Fruit fly (Drosophila melanogaster): ENCODE measurements around the gene CG13293.
A peak's percentile ranks its signal among the peaks of the same experiment; 100 is the strongest.

Gene CG13293

DNA sequence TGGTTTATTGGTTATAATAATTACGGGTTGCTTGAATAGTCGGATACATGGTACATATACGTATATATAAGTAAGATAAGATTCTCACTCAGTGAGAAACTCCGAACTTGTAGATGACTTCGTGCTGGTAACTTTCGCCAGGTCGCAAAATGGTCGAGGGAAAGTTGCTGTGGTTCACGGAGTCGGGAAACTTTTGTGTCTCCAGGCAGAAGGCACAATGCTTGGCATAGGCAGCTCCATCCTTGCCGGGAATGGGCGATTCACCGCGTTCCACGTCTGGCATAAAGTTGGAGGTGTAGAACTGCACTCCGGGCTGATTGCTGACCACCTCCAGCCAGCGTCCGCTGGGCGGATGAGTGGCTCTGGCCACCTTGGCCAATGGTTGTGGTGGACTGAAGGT, 10.5 kb downstream of the CG13293 start, which contains the start of gene CG10469:
Gene CG10469 (minus strand): TSS at position 101 of the 400 bp plus-strand sequence.
- no peak for TF ChIP-seq CG34367 (tag; optimal IDR thresholded peaks at IDR 0.05)
- TF ChIP-seq D1 (tag; optimal IDR thresholded peaks at IDR 0.05), result no peak
- no peak for TF ChIP-seq Ets98B (GFP tag; IDR thresholded peaks at IDR 0.05)
- no peak for TF ChIP-seq CG10348 (GFP tag; IDR thresholded peaks at IDR 0.05)
- TF ChIP-seq gl (tag; optimal IDR thresholded peaks at IDR 0.05), result no peak
- no peak for TF ChIP-seq Pif1A (GFP tag; optimal IDR thresholded peaks at IDR 0.05)
- no peak for TF ChIP-seq Snoo (tag; optimal IDR thresholded peaks at IDR 0.05)
- no peak for TF ChIP-seq CG9948 (tag; optimal IDR thresholded peaks at IDR 0.05)
- TF ChIP-seq CG32121 (GFP tag; IDR thresholded peaks at IDR 0.05), result no peak
- TF ChIP-seq CG17806 (tag; optimal IDR thresholded peaks at IDR 0.05), result no peak

dm6 chr3L:6094697-6095096, 12.0 kb downstream of the CG13293 start, which contains the start of the genes CG10467 and loj:
Gene CG10467, minus strand, starts transcription at chr3L:6094747.
Gene loj, plus strand, starts transcription at chr3L:6094987.
- peak; percentile 88 for TF ChIP-seq CG15710 (tag; optimal IDR thresholded peaks at IDR 0.05)
- TF ChIP-seq gl (tag; optimal IDR thresholded peaks at IDR 0.05), result peak; percentile 37
- TF ChIP-seq CG13204 (GFP tag; optimal IDR thresholded peaks at IDR 0.05), result no peak
- peak; percentile 87 for TF ChIP-seq CG10348 (GFP tag; IDR thresholded peaks at IDR 0.05)
- TF ChIP-seq Ets98B (GFP tag; IDR thresholded peaks at IDR 0.05), result peak; percentile 88
- TF ChIP-seq CG14655 (GFP tag; optimal IDR thresholded peaks at IDR 0.05), result peak; percentile 88
- peak; percentile 86 for TF ChIP-seq Snoo (tag; optimal IDR thresholded peaks at IDR 0.05)
- no peak for TF ChIP-seq EcR (GFP tag; optimal IDR thresholded peaks at IDR 0.05)
- peak; percentile 74 for TF ChIP-seq Pif1A (GFP tag; optimal IDR thresholded peaks at IDR 0.05)
- TF ChIP-seq CG8159 (tag; optimal IDR thresholded peaks at IDR 0.05), result peak; percentile 91
- peak; percentile 94 for TF ChIP-seq CG17806 (tag; optimal IDR thresholded peaks at IDR 0.05)
- peak; percentile 78 for TF ChIP-seq D1 (tag; optimal IDR thresholded peaks at IDR 0.05)
- peak; percentile 82 for TF ChIP-seq CG8301 (tag; optimal IDR thresholded peaks at IDR 0.05)
- TF ChIP-seq CG34367 (tag; optimal IDR thresholded peaks at IDR 0.05), result peak; percentile 85
- peak; percentile 95 for TF ChIP-seq rn (GFP tag; IDR thresholded peaks at IDR 0.05)
- TF ChIP-seq CG32121 (GFP tag; IDR thresholded peaks at IDR 0.05), result peak; percentile 86
- peak; percentile 96 for TF ChIP-seq CG4496 (GFP tag; IDR thresholded peaks at IDR 0.05)
- peak; percentile 94 for TF ChIP-seq CG9948 (tag; optimal IDR thresholded peaks at IDR 0.05)
- TF ChIP-seq Pif1B (GFP tag; optimal IDR thresholded peaks at IDR 0.05), result peak; percentile 72
- TF ChIP-seq fd96Ca (GFP tag; IDR thresholded peaks at IDR 0.05), result peak; percentile 87
- TF ChIP-seq CG12605 (GFP tag; IDR thresholded peaks at IDR 0.05), result peak; percentile 81

- no peak for TF ChIP-seq CG17806 (tag; optimal IDR thresholded peaks at IDR 0.05)
- TF ChIP-seq CG32121 (GFP tag; IDR thresholded peaks at IDR 0.05), result no peak
- TF ChIP-seq CG8159 (tag; optimal IDR thresholded peaks at IDR 0.05), result no peak
- no peak for TF ChIP-seq CG34367 (tag; optimal IDR thresholded peaks at IDR 0.05)
- no peak for TF ChIP-seq gl (tag; optimal IDR thresholded peaks at IDR 0.05)
- no peak for TF ChIP-seq CG4496 (GFP tag; IDR thresholded peaks at IDR 0.05)
- TF ChIP-seq CG14655 (GFP tag; optimal IDR thresholded peaks at IDR 0.05), result no peak
- TF ChIP-seq Pif1B (GFP tag; optimal IDR thresholded peaks at IDR 0.05), result no peak
- no peak for TF ChIP-seq CG15710 (tag; optimal IDR thresholded peaks at IDR 0.05)
- TF ChIP-seq CG8301 (tag; optimal IDR thresholded peaks at IDR 0.05), result no peak
- no peak for TF ChIP-seq CG10348 (GFP tag; IDR thresholded peaks at IDR 0.05)
- TF ChIP-seq D1 (tag; optimal IDR thresholded peaks at IDR 0.05), result no peak
- TF ChIP-seq rn (GFP tag; IDR thresholded peaks at IDR 0.05), result no peak
Measured at dm6 chr3L:6097270-6097669, 14.6 kb downstream of the CG13293 start, which contains the start of gene Ets65A. Gene Ets65A, plus strand, starts transcription at chr3L:6097617.

- TF ChIP-seq CG17806 (tag; optimal IDR thresholded peaks at IDR 0.05) (no peak), CG10348 (GFP tag; IDR thresholded peaks at IDR 0.05) (no peak), CG8301 (tag; optimal IDR thresholded peaks at IDR 0.05) (no peak), Pif1B (GFP tag; optimal IDR thresholded peaks at IDR 0.05) (no peak), Snoo (tag; optimal IDR thresholded peaks at IDR 0.05) (no peak), gl (tag; optimal IDR thresholded peaks at IDR 0.05) (no peak), rn (GFP tag; IDR thresholded peaks at IDR 0.05) (no peak), CG4496 (GFP tag; IDR thresholded peaks at IDR 0.05) (no peak), CG14655 (GFP tag; optimal IDR thresholded peaks at IDR 0.05) (no peak), CG15710 (tag; optimal IDR thresholded peaks at IDR 0.05) (no peak), CG32121 (GFP tag; IDR thresholded peaks at IDR 0.05) (no peak)
Measured at dm6 chr3L:6103658-6104057, 21.0 kb downstream of the CG13293 start.

- no peak for TF ChIP-seq Snoo (tag; optimal IDR thresholded peaks at IDR 0.05)
- no peak for TF ChIP-seq gl (tag; optimal IDR thresholded peaks at IDR 0.05)
- no peak for TF ChIP-seq rn (GFP tag; IDR thresholded peaks at IDR 0.05)
- TF ChIP-seq CG9948 (tag; optimal IDR thresholded peaks at IDR 0.05), result no peak
- no peak for TF ChIP-seq CG10348 (GFP tag; IDR thresholded peaks at IDR 0.05)
- TF ChIP-seq fd96Ca (GFP tag; IDR thresholded peaks at IDR 0.05), result no peak
- TF ChIP-seq CG34367 (tag; optimal IDR thresholded peaks at IDR 0.05), result no peak
- TF ChIP-seq CG17806 (tag; optimal IDR thresholded peaks at IDR 0.05), result no peak
- TF ChIP-seq CG8159 (tag; optimal IDR thresholded peaks at IDR 0.05), result no peak
- no peak for TF ChIP-seq Pif1B (GFP tag; optimal IDR thresholded peaks at IDR 0.05)
- no peak for TF ChIP-seq EcR (GFP tag; optimal IDR thresholded peaks at IDR 0.05)
- TF ChIP-seq CG15710 (tag; optimal IDR thresholded peaks at IDR 0.05), result no peak
- TF ChIP-seq D1 (tag; optimal IDR thresholded peaks at IDR 0.05), result no peak
- no peak for TF ChIP-seq CG32121 (GFP tag; IDR thresholded peaks at IDR 0.05)
Measured at dm6 chr3L:6104551-6104950, 21.9 kb downstream of the CG13293 start.

DNA sequence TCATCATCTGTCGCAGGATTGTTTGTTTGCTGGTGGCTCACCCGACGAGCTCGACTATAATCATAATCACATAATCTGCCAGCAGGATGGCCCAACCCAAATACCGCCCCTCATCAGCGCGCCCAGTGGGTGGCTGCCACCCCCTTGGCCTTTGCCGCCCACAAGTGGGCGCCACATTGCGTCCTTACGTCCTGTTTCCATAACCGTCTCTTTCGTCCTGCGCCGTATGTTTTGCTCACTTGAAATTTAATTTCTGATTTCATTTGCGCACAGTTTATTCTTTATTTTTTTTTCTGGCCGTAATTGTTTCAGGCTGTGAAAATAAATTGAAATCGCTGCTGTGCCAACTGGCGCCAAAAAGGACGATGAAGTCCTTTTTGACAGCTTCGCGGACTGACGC, 22.8 kb downstream of the CG13293 start:
- TF ChIP-seq EcR (GFP tag; optimal IDR thresholded peaks at IDR 0.05), result no peak
- no peak for TF ChIP-seq Pif1A (GFP tag; optimal IDR thresholded peaks at IDR 0.05)
- TF ChIP-seq Pif1B (GFP tag; optimal IDR thresholded peaks at IDR 0.05), result no peak
- TF ChIP-seq CG9948 (tag; optimal IDR thresholded peaks at IDR 0.05), result no peak
- TF ChIP-seq gl (tag; optimal IDR thresholded peaks at IDR 0.05), result no peak
- no peak for TF ChIP-seq CG14655 (GFP tag; optimal IDR thresholded peaks at IDR 0.05)
- TF ChIP-seq CG17806 (tag; optimal IDR thresholded peaks at IDR 0.05), result no peak
- TF ChIP-seq CG12605 (GFP tag; IDR thresholded peaks at IDR 0.05), result no peak
- TF ChIP-seq D1 (tag; optimal IDR thresholded peaks at IDR 0.05), result no peak
- no peak for TF ChIP-seq rn (GFP tag; IDR thresholded peaks at IDR 0.05)
- TF ChIP-seq CG15710 (tag; optimal IDR thresholded peaks at IDR 0.05), result no peak
- TF ChIP-seq CG8159 (tag; optimal IDR thresholded peaks at IDR 0.05), result no peak
- TF ChIP-seq CG10348 (GFP tag; IDR thresholded peaks at IDR 0.05), result no peak
- no peak for TF ChIP-seq CG4496 (GFP tag; IDR thresholded peaks at IDR 0.05)
- TF ChIP-seq CG13204 (GFP tag; optimal IDR thresholded peaks at IDR 0.05), result no peak
